Fruit fly (Drosophila melanogaster) whole organism, embryonic: Measurements from ENCODE around the gene sxe2.

Experiments used
- Adf1 ChIP-seq: fragments of 200-800 bp; sonication (Bioruptor generic); IDR thresholded peaks from 2 replicates; pipeline ENCODE4 v1.3.6; 2022; ENCODE audit warnings: missing biosample characterization, missing genetic modification characterization
- Atf3 ChIP-seq: fragments of 200-800 bp; sonication (Bioruptor generic); optimal IDR thresholded peaks from 3 replicates; lab custom pipeline; 2016; ENCODE audit warnings: missing biosample characterization, missing genetic modification characterization
- CG11695 ChIP-seq: fragments of 200-800 bp; sonication (Bioruptor generic); IDR thresholded peaks from 3 replicates; pipeline ENCODE4 v1.3.6; 2022; ENCODE audit warnings: missing biosample characterization, missing genetic modification characterization
- CG12219 ChIP-seq: fragments of 200-800 bp; sonication (Bioruptor generic); optimal IDR thresholded peaks from 3 replicates; lab custom pipeline; 2018; ENCODE audit warnings: missing biosample characterization, mild to moderate bottlenecking, missing genetic modification characterization
- CG17612 ChIP-seq: fragments of 200-800 bp; sonication (Bioruptor generic); IDR thresholded peaks from 2 replicates; pipeline ENCODE4 v1.3.6; 2022; ENCODE audit warnings: missing biosample characterization, missing genetic modification characterization
- CG2116 ChIP-seq: fragments of 200-800 bp; sonication (Bioruptor generic); optimal IDR thresholded peaks from 3 replicates; lab custom pipeline; 2018; ENCODE audit warnings: missing biosample characterization, mild to moderate bottlenecking, missing genetic modification characterization
- CG31224 ChIP-seq: fragments of 200-800 bp; sonication (Bioruptor generic); IDR thresholded peaks from 2 replicates; pipeline ENCODE4 v1.3.6; 2022; ENCODE audit warnings: missing biosample characterization, missing genetic modification characterization
- CG33557 ChIP-seq: fragments of 200-800 bp; sonication (Bioruptor generic); optimal IDR thresholded peaks from 2 replicates; lab custom pipeline; 2019; ENCODE audit warnings: missing biosample characterization, mild to moderate bottlenecking, missing genetic modification characterization, moderate library complexity
- CG3407 ChIP-seq: fragments of 200-800 bp; sonication (Bioruptor generic); optimal IDR thresholded peaks from 2 replicates; lab custom pipeline; 2018; ENCODE audit warnings: missing biosample characterization, mild to moderate bottlenecking, missing genetic modification characterization
- CG4404 ChIP-seq: fragments of 200-800 bp; sonication (Bioruptor generic); IDR thresholded peaks from 2 replicates; pipeline ENCODE4 v1.3.6; 2022; ENCODE audit warnings: missing biosample characterization, missing genetic modification characterization
- CG4820 ChIP-seq: fragments of 200-800 bp; sonication (Bioruptor generic); optimal IDR thresholded peaks from 3 replicates; lab custom pipeline; 2016; ENCODE audit warnings: missing biosample characterization, missing genetic modification characterization
- CG5953 ChIP-seq: fragments of 200-800 bp; sonication (Bioruptor generic); IDR thresholded peaks from 2 replicates; pipeline ENCODE4 v1.3.6; 2022; ENCODE audit warnings: missing biosample characterization, missing genetic modification characterization
- CG6791 ChIP-seq: fragments of 200-800 bp; sonication (Bioruptor generic); IDR thresholded peaks from 3 replicates; pipeline ENCODE4 v1.3.6; 2022; ENCODE audit warnings: missing biosample characterization, missing genetic modification characterization; ENCODE audit not compliant: partially characterized antibody
- CG7271 ChIP-seq: fragments of 200-800 bp; sonication (Bioruptor generic); optimal IDR thresholded peaks from 2 replicates; lab custom pipeline; 2018; ENCODE audit warnings: missing biosample characterization, mild to moderate bottlenecking, missing genetic modification characterization, moderate library complexity
- CG7928 ChIP-seq: fragments of 200-800 bp; sonication (Bioruptor generic); optimal IDR thresholded peaks from 2 replicates; lab custom pipeline; 2017; ENCODE audit warnings: missing biosample characterization, mild to moderate bottlenecking, missing genetic modification characterization
- CG8478 ChIP-seq: fragments of >200 bp; optimal IDR thresholded peaks from 2 replicates; lab custom pipeline; 2018
- CG9876 ChIP-seq: fragments of 200-800 bp; sonication (Bioruptor generic); optimal IDR thresholded peaks from 2 replicates; lab custom pipeline; 2016; ENCODE audit warnings: missing biosample characterization, missing genetic modification characterization
- D19A ChIP-seq: fragments of 200-800 bp; optimal IDR thresholded peaks from 3 replicates; lab custom pipeline; 2019; ENCODE audit warnings: missing biosample characterization, mild to moderate bottlenecking, missing genetic modification characterization, moderate library complexity
- Dfd ChIP-seq, 2 experiments: fragments of >200 bp; optimal IDR thresholded peaks; 2 replicates each; lab custom pipeline; 2017; ENCODE audit warnings: missing biosample characterization in 2 of 2, missing genetic modification characterization in 2 of 2
- Drgx ChIP-seq: fragments of 200-800 bp; sonication (Bioruptor generic); IDR thresholded peaks from 2 replicates; pipeline ENCODE4 v1.3.6; 2022; ENCODE audit warnings: missing biosample characterization, missing genetic modification characterization
- Eip74EF ChIP-seq, 2 experiments: fragments of 200-800 bp in 1 of 2; fragments of >200 bp in 1 of 2; sonication (Bioruptor generic) in 1 of 2; optimal IDR thresholded peaks; 2 replicates each; lab custom pipeline; 2017 to 2019; ENCODE audit warnings: missing biosample characterization in 2 of 2, missing genetic modification characterization in 2 of 2, mild to moderate bottlenecking in 1 of 2, moderate library complexity in 1 of 2
- HHEX ChIP-seq: fragments of 200-800 bp; sonication (Bioruptor generic); optimal IDR thresholded peaks from 3 replicates; lab custom pipeline; 2017; ENCODE audit warnings: missing biosample characterization, mild to moderate bottlenecking, missing genetic modification characterization, missing genetic modification reagents
- Hand ChIP-seq: fragments of 200-800 bp; sonication (Bioruptor generic); optimal IDR thresholded peaks from 2 replicates; lab custom pipeline; 2017; ENCODE audit warnings: mild to moderate bottlenecking, missing biosample characterization, missing genetic modification reagents, missing genetic modification characterization
- Hey ChIP-seq: fragments of 200-800 bp; sonication (Bioruptor generic); optimal IDR thresholded peaks from 3 replicates; lab custom pipeline; 2018; ENCODE audit warnings: missing biosample characterization, mild to moderate bottlenecking, missing genetic modification characterization
- MESR4 ChIP-seq: fragments of 200-800 bp; sonication (Bioruptor generic); optimal IDR thresholded peaks from 2 replicates; lab custom pipeline; 2018; ENCODE audit warnings: missing biosample characterization, mild to moderate bottlenecking, missing genetic modification characterization, moderate library complexity
- Nf-YA ChIP-seq: fragments of 200-800 bp; sonication (Bioruptor generic); IDR thresholded peaks from 2 replicates; pipeline ENCODE4 v1.3.6; 2022; ENCODE audit warnings: missing biosample characterization, missing genetic modification characterization
- Oli ChIP-seq: fragments of 200-800 bp; sonication (Bioruptor generic); optimal IDR thresholded peaks from 2 replicates; lab custom pipeline; 2018; ENCODE audit warnings: missing biosample characterization, mild to moderate bottlenecking, missing genetic modification characterization, moderate library complexity
- Sin3A ChIP-seq: fragments of >200 bp; optimal IDR thresholded peaks from 2 replicates; lab custom pipeline; 2018
- Tbp ChIP-seq: fragments of >200 bp; optimal IDR thresholded peaks from 2 replicates; lab custom pipeline; 2018; ENCODE audit warnings: missing biosample characterization, missing genetic modification characterization
- Vsx1 ChIP-seq: fragments of 200-800 bp; sonication (Bioruptor generic); optimal IDR thresholded peaks from 2 replicates; lab custom pipeline; 2017; ENCODE audit warnings: missing biosample characterization, mild to moderate bottlenecking, missing genetic modification characterization, missing genetic modification reagents
- chm ChIP-seq: fragments of 200-800 bp; sonication (Bioruptor generic); IDR thresholded peaks from 2 replicates; pipeline ENCODE4 v1.3.6; 2022; ENCODE audit warnings: missing biosample characterization, missing genetic modification characterization
- crp ChIP-seq, 2 experiments: fragments of 200-800 bp; sonication (Bioruptor generic); optimal IDR thresholded peaks; 2 replicates in 1 of 2; 3 replicates in 1 of 2; lab custom pipeline; 2017; ENCODE audit warnings: missing biosample characterization in 2 of 2, missing genetic modification characterization in 2 of 2, mild to moderate bottlenecking in 1 of 2, moderate library complexity in 1 of 2
- danr ChIP-seq: fragments of 200-800 bp; sonication (Bioruptor generic); IDR thresholded peaks from 2 replicates; pipeline ENCODE4 v1.3.6; 2022; ENCODE audit warnings: missing biosample characterization, missing genetic modification characterization
- esg ChIP-seq: fragments of 200-800 bp; sonication (Bioruptor generic); conservative IDR thresholded peaks from 2 replicates; pipeline ENCODE4 v1.3.6; 2022; ENCODE audit warnings: missing biosample characterization, missing genetic modification characterization
- gem ChIP-seq: fragments of 200-800 bp; sonication (Bioruptor generic); optimal IDR thresholded peaks from 2 replicates; lab custom pipeline; 2019; ENCODE audit warnings: missing biosample characterization, mild to moderate bottlenecking, missing genetic modification characterization, moderate library complexity
- hkb ChIP-seq, 2 experiments: fragments of 200-800 bp in 1 of 2; fragments of >200 bp in 1 of 2; sonication (Bioruptor generic) in 1 of 2; IDR thresholded peaks in 1 of 2; optimal IDR thresholded peaks in 1 of 2; 2 replicates each; pipeline versions ENCODE4 v1.3.6 to Lab custom; 2017 to 2022; ENCODE audit warnings: missing biosample characterization in 1 of 2, missing genetic modification characterization in 1 of 2
- jumu ChIP-seq: fragments of 200-800 bp; sonication (Bioruptor generic); optimal IDR thresholded peaks from 3 replicates; lab custom pipeline; 2016; ENCODE audit warnings: missing biosample characterization, missing genetic modification characterization
- nom ChIP-seq: fragments of 200-800 bp; sonication (Bioruptor generic); optimal IDR thresholded peaks from 2 replicates; lab custom pipeline; 2017; ENCODE audit warnings: missing biosample characterization, missing genetic modification characterization, mild to moderate bottlenecking, moderate library complexity, missing genetic modification reagents
- row ChIP-seq: fragments of 200-800 bp; sonication (Bioruptor generic); IDR thresholded peaks from 3 replicates; pipeline ENCODE4 v1.3.6; 2022; ENCODE audit warnings: missing biosample characterization, missing genetic modification characterization
- run ChIP-seq: fragments of 200-800 bp; sonication (Bioruptor generic); optimal IDR thresholded peaks from 3 replicates; lab custom pipeline; 2018; ENCODE audit warnings: missing biosample characterization, mild to moderate bottlenecking, missing genetic modification characterization
- sc ChIP-seq, 3 experiments: fragments of >200 bp in 2 of 3; fragments of 200-800 bp in 1 of 3; sonication (Bioruptor generic) in 1 of 3; optimal IDR thresholded peaks; 2 replicates in 2 of 3; 3 replicates in 1 of 3; lab custom pipeline; 2017; ENCODE audit warnings: mild to moderate bottlenecking in 1 of 3, missing biosample characterization in 1 of 3, missing genetic modification characterization in 1 of 3, missing genetic modification reagents in 1 of 3
- scrt ChIP-seq: fragments of 200-800 bp; sonication (Bioruptor generic); optimal IDR thresholded peaks from 2 replicates; lab custom pipeline; 2018; ENCODE audit warnings: missing biosample characterization, mild to moderate bottlenecking, missing genetic modification characterization, moderate library complexity
- sr ChIP-seq: fragments of 200-800 bp; sonication (Bioruptor generic); IDR thresholded peaks from 3 replicates; pipeline ENCODE4 v1.3.6; 2022; ENCODE audit warnings: missing biosample characterization, missing genetic modification characterization
- tio ChIP-seq: fragments of 200-800 bp; sonication (Bioruptor generic); optimal IDR thresholded peaks from 2 replicates; lab custom pipeline; 2017; ENCODE audit warnings: missing biosample characterization, missing genetic modification characterization, inconsistent platforms
- z ChIP-seq: fragments of 200-800 bp; sonication (Bioruptor generic); IDR thresholded peaks from 3 replicates; pipeline ENCODE4 v1.3.6; 2022; ENCODE audit warnings: missing biosample characterization, missing genetic modification characterization
- zen2 ChIP-seq: fragments of 200-800 bp; sonication (Bioruptor generic); IDR thresholded peaks from 3 replicates; pipeline ENCODE4 v1.3.6; 2022; ENCODE audit warnings: missing biosample characterization, missing genetic modification characterization; ENCODE audit not compliant: partially characterized antibody

sxe2 gene

dm6 chr3R:16049369-16049768 lies 34.3 kb upstream of the sxe2 start, which contains the start of the genes IKKbeta and CG5013 (continued):
- TF ChIP-seq Dfd (GFP tag; optimal IDR thresholded peaks at IDR 0.05; lab: Kevin White, UChicago), result no peak
- peak; percentile 26 for TF ChIP-seq CG9876 (GFP tag; lab: Kevin White, UChicago)
- no peak for TF ChIP-seq CG17612 (GFP tag; lab: Robert Waterston, UW)
- no peak for TF ChIP-seq CG31224 (GFP tag; lab: Robert Waterston, UW)
- peak; percentile 93 for TF ChIP-seq Sin3A (lab: Kevin White, UChicago)
- no peak for TF ChIP-seq Vsx1
- TF ChIP-seq jumu, result peak; percentile 73
- TF ChIP-seq sr (GFP tag; lab: Robert Waterston, UW), result no peak
- TF ChIP-seq row, result peak; percentile 92
- TF ChIP-seq z (GFP tag; lab: Robert Waterston, UW), result no peak
- TF ChIP-seq CG7271 (tag; lab: Kevin White, UChicago), result no peak
- TF ChIP-seq zen2 (GFP tag; lab: Robert Waterston, UW), result peak; percentile 61; the same call in 1 of the 3 replicates
- TF ChIP-seq hkb (optimal IDR thresholded peaks at IDR 0.05; lab: Kevin White, UChicago), result no peak
- TF ChIP-seq hkb (GFP tag; IDR thresholded peaks at IDR 0.05; lab: Robert Waterston, UW), result no peak
- peak; percentile 22 for TF ChIP-seq MESR4
- no peak for TF ChIP-seq tio
- TF ChIP-seq CG3407 (GFP tag; lab: Kevin White, UChicago), result no peak
- TF ChIP-seq Nf-YA, result no peak
- no peak for TF ChIP-seq run
- no peak for TF ChIP-seq CG7928
- peak; percentile 36 for TF ChIP-seq HHEX
- no peak; the same call in 1 of the 2 replicates for TF ChIP-seq esg (GFP tag; lab: Robert Waterston, UW)
- TF ChIP-seq CG8478, result peak; percentile 30
- no peak for TF ChIP-seq danr (GFP tag; lab: Robert Waterston, UW)
- TF ChIP-seq Hey (tag; lab: Kevin White, UChicago), result no peak
- TF ChIP-seq CG6791 (GFP tag; lab: Robert Waterston, UW), result peak; percentile 74
- peak; percentile 38 for TF ChIP-seq CG33557 (GFP tag; lab: Kevin White, UChicago)
- TF ChIP-seq CG2116 (GFP tag; lab: Kevin White, UChicago), result peak; percentile 85
- no peak for TF ChIP-seq crp (GFP tag; optimal IDR thresholded peaks at IDR 0.05; lab: Kevin White, UChicago)
- no peak for TF ChIP-seq Hand (GFP tag; lab: Kevin White, UChicago)
- no peak for TF ChIP-seq Oli (tag; lab: Kevin White, UChicago)
- TF ChIP-seq gem, result no peak
- no peak for TF ChIP-seq CG11695 (GFP tag; lab: Robert Waterston, UW)
- peak; percentile 39 for TF ChIP-seq CG4820 (GFP tag; lab: Kevin White, UChicago)
- no peak for TF ChIP-seq nom (GFP tag; lab: Kevin White, UChicago)
- TF ChIP-seq Drgx (GFP tag; lab: Robert Waterston, UW), result no peak
- TF ChIP-seq Tbp (GFP tag; lab: Kevin White, UChicago), result no peak
- TF ChIP-seq CG4404 (GFP tag; lab: Robert Waterston, UW), result no peak; the same call in 1 of the 2 replicates
- peak; percentile 21 for TF ChIP-seq D19A
- peak; percentile 73 for TF ChIP-seq scrt (GFP tag; lab: Kevin White, UChicago)
- TF ChIP-seq CG12219, result no peak
- TF ChIP-seq chm (GFP tag; lab: Robert Waterston, UW), result no peak
- TF ChIP-seq Atf3, result no peak
- TF ChIP-seq sc (optimal IDR thresholded peaks at IDR 0.05; lab: Kevin White, UChicago), result no peak
- TF ChIP-seq sc (GFP tag; optimal IDR thresholded peaks at IDR 0.05; lab: Kevin White, UChicago), result no peak
- TF ChIP-seq CG5953 (GFP tag; lab: Robert Waterston, UW), result no peak
- TF ChIP-seq Adf1 (GFP tag; lab: Robert Waterston, UW), result no peak
- no peak for TF ChIP-seq Eip74EF (GFP tag; optimal IDR thresholded peaks at IDR 0.05; lab: Kevin White, UChicago)
